Fruit fly (Drosophila melanogaster) whole organism, adult: ENCODE data around the gene Exo84.

ENCODE experiments used
- CG11617 ChIP-seq: fragments of 200-800 bp; sonication (Bioruptor generic); optimal IDR thresholded peaks from 2 replicates; lab custom pipeline; 2017; ENCODE audit warnings: mild to moderate bottlenecking, missing biosample characterization, missing genetic modification reagents, missing genetic modification characterization
- CG33017 ChIP-seq: fragments of 200-800 bp; sonication (Bioruptor generic); optimal IDR thresholded peaks from 2 replicates; lab custom pipeline; 2018; ENCODE audit warnings: missing biosample characterization, mild to moderate bottlenecking, missing genetic modification characterization, moderate library complexity
- CG5204 ChIP-seq: fragments of 200-800 bp; sonication (Bioruptor generic); optimal IDR thresholded peaks from 2 replicates; lab custom pipeline; 2016; ENCODE audit warnings: missing biosample characterization, missing genetic modification characterization
- CG7101 ChIP-seq: fragments of 200-800 bp; sonication (Bioruptor generic); optimal IDR thresholded peaks from 2 replicates; lab custom pipeline; 2018; ENCODE audit warnings: missing biosample characterization, mild to moderate bottlenecking, missing genetic modification characterization, moderate library complexity
- Mnt ChIP-seq: fragments of 200-800 bp; sonication (Bioruptor generic); optimal IDR thresholded peaks from 2 replicates; lab custom pipeline; 2016; ENCODE audit warnings: missing biosample characterization, mild to moderate bottlenecking, missing genetic modification characterization
- bab1 ChIP-seq: fragments of 200-800 bp; sonication (Bioruptor generic); optimal IDR thresholded peaks from 3 replicates; lab custom pipeline; 2019; ENCODE audit warnings: missing biosample characterization, mild to moderate bottlenecking, missing genetic modification characterization, moderate library complexity
- cic ChIP-seq: fragments of 200-800 bp; sonication (Bioruptor generic); optimal IDR thresholded peaks from 2 replicates; lab custom pipeline; 2017; ENCODE audit warnings: missing biosample characterization, mild to moderate bottlenecking, missing genetic modification characterization, moderate library complexity
- cnc ChIP-seq, 2 experiments: fragments of >200 bp; optimal IDR thresholded peaks; 2 replicates each; lab custom pipeline; 2017
- kay ChIP-seq: fragments of 200-800 bp; sonication (Bioruptor generic); peaks from one replicate; lab custom pipeline; 2016; ENCODE audit warnings: missing biosample characterization, missing genetic modification characterization, borderline replicate concordance
- pad ChIP-seq: fragments of 200-800 bp; sonication (Bioruptor generic); optimal IDR thresholded peaks from 3 replicates; lab custom pipeline; 2017; ENCODE audit warnings: missing biosample characterization, missing genetic modification characterization, mild to moderate bottlenecking, moderate library complexity, missing genetic modification reagents

DNA sequence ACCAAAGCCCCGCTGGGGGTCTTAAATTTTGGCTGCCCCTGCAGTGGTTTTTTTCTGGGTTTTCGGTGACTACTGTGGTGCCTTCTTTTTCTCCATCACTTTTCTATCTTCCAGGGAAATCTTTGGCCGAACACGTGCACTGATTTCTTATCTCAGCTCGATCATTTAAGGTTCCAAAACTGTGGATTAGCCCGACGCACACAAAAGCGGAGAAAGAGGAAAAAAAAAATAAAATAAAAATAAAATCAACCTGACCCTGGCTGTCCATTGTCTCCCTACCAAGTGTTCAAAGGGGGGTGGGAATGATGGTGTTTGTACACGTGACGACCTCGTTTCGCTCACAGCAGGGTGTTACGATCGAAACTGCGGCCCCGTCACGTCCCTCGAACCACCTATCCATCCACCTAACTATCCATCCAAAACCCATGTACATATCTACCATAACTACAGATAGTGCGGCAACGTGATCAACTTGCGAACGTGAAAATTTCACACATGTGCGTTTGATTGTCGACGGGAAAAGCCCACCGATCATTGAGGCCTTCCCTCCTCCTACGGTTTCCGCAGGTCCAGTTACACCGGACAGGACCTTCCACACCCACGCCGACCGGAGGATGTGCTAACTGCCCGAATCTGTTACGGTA lies 25.3 kb downstream of the Exo84 start:
- no peak for TF ChIP-seq CG7101 (tag; lab: Kevin White, UChicago)
- TF ChIP-seq CG33017, result no peak
- TF ChIP-seq kay, result no peak
- TF ChIP-seq CG5204 (GFP tag; lab: Kevin White, UChicago), result no peak
- TF ChIP-seq cic, result no peak
- TF ChIP-seq pad (GFP tag; lab: Kevin White, UChicago), result no peak
- TF ChIP-seq Mnt (GFP tag; lab: Kevin White, UChicago), result no peak
- no peak for TF ChIP-seq cnc (optimal IDR thresholded peaks at IDR 0.05; lab: Kevin White, UChicago)
- TF ChIP-seq bab1, result no peak
- TF ChIP-seq CG11617 (GFP tag; lab: Kevin White, UChicago), result no peak
